Worm (Caenorhabditis elegans): ENCODE measurements around the gene flr-4.

DNA sequence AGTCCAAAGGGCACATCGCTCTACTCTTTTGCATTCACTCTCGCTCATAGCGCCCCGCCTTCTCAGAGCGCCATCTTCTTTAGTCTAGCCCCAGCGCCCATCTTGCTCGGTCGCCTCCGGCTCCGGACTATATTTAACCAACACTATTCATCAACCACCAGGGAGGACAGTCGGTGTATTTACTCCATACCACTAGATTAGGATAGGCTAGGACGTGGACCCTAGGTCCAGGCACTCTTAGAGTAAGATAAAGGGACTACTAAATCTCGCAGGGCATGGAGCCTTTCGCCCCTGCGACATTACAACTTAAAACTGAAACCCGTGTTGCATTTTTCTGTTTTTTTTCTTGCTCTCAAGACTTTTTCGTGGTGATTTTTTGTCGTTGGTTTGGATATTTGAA lies 41.7 kb upstream of the flr-4 start:
- no peak for TF ChIP-seq F13C5.2 (tag; optimal IDR thresholded peaks at IDR 0.05)
- TF ChIP-seq ceh-13 (GFP tag; optimal IDR thresholded peaks at IDR 0.05): no peak
- no peak for TF ChIP-seq ama-1 (optimal IDR thresholded peaks at IDR 0.05)
- no peak for TF ChIP-seq scrt-1 (GFP tag; IDR thresholded peaks at IDR 0.05)
- TF ChIP-seq hmbx-1 (tag; optimal IDR thresholded peaks at IDR 0.05): no peak
- no peak for TF ChIP-seq flt-1 (GFP tag; IDR thresholded peaks at IDR 0.05)
- no peak for TF ChIP-seq hnd-1 (tag; optimal IDR thresholded peaks at IDR 0.05)
- no peak for TF ChIP-seq tra-4 (tag; optimal IDR thresholded peaks at IDR 0.05)
- no peak for TF ChIP-seq sea-1 (GFP tag; conservative IDR thresholded peaks at IDR 0.05)
- no peak for TF ChIP-seq ceh-36 (tag; optimal IDR thresholded peaks at IDR 0.05)
